Worm (Caenorhabditis elegans) whole organism, L3 larva: ENCODE results near the gene fbxb-65.

Experiments
- aly-2 ChIP-seq: fragments of 150-350 bp; optimal IDR thresholded peaks from 2 replicates; lab custom pipeline; 2014; ENCODE audit warnings: missing biosample characterization, missing genetic modification characterization
- ceh-82 ChIP-seq: fragments of 150-350 bp; optimal IDR thresholded peaks from 2 replicates; lab custom pipeline; 2014; ENCODE audit warnings: missing biosample characterization, missing genetic modification characterization
- ceh-9 ChIP-seq: sonication (generic microtip); optimal IDR thresholded peaks from 2 replicates; lab custom pipeline; 2018; ENCODE audit warnings: missing biosample characterization, missing genetic modification characterization
- jun-1 ChIP-seq: fragments of 150-350 bp; optimal IDR thresholded peaks from 2 replicates; lab custom pipeline; 2014; ENCODE audit warnings: missing biosample characterization, missing genetic modification reagents, missing genetic modification characterization
- lin-39 ChIP-seq: fragments of 150-350 bp; optimal IDR thresholded peaks from 2 replicates; lab custom pipeline; 2018; ENCODE audit warnings: missing biosample characterization, missing genetic modification reagents, missing genetic modification characterization
- nhr-25 ChIP-seq: sonication (generic microtip); optimal IDR thresholded peaks from 2 replicates; lab custom pipeline; 2017; ENCODE audit warnings: missing biosample characterization, missing genetic modification characterization
- nhr-28 ChIP-seq: fragments of 150-350 bp; optimal IDR thresholded peaks from 2 replicates; lab custom pipeline; 2014; ENCODE audit warnings: missing biosample characterization, missing genetic modification characterization
- nhr-43 ChIP-seq: sonication (generic microtip); optimal IDR thresholded peaks from 2 replicates; lab custom pipeline; 2016; ENCODE audit warnings: mild to moderate bottlenecking, missing genetic modification characterization, missing compliant biosample characterization; ENCODE audit not compliant: poor library complexity, severe bottlenecking
- nhr-76 ChIP-seq: fragments of 150-350 bp; sonication (generic microtip); optimal IDR thresholded peaks from 5 replicates; lab custom pipeline; 2014; ENCODE audit warnings: missing biosample characterization, missing genetic modification characterization
- snpc-4 ChIP-seq: fragments of 150-350 bp; optimal IDR thresholded peaks from 2 replicates; lab custom pipeline; 2014; ENCODE audit warnings: missing biosample characterization, missing genetic modification characterization
- ztf-11 ChIP-seq: fragments of 150-350 bp; optimal IDR thresholded peaks from 2 replicates; lab custom pipeline; 2014; ENCODE audit warnings: missing biosample characterization, missing genetic modification characterization

- TF ChIP-seq nhr-43 (tag; lab: Kevin White, UChicago) (no peak), nhr-28 (tag; lab: Kevin White, UChicago) (no peak), nhr-25 (tag; lab: Kevin White, UChicago) (no peak), jun-1 (tag; lab: Kevin White, UChicago) (no peak), aly-2 (no peak), ceh-82 (tag; lab: Kevin White, UChicago) (no peak), nhr-76 (tag; lab: Kevin White, UChicago) (no peak), snpc-4 (tag; lab: Kevin White, UChicago) (no peak), lin-39 (tag; lab: Kevin White, UChicago) (no peak), ztf-11 (tag; lab: Kevin White, UChicago) (no peak), ceh-9 (tag; lab: Kevin White, UChicago) (no peak)
Measured at ce11 chrV:19288073-19288805, 41.1 kb upstream of the fbxb-65 start, which contains the start of the genes F55C9.3 and fbxb-57.
